Fruit fly (Drosophila melanogaster) whole organism, wandering third instar larva: ENCODE data around the gene mbf1.

Experiments
- Abd-B ChIP-seq: fragments of >200 bp; optimal IDR thresholded peaks from 2 replicates; lab custom pipeline; 2017; ENCODE audit warnings: missing biosample characterization, missing genetic modification characterization
- dsf ChIP-seq: sonication (Bioruptor generic); optimal IDR thresholded peaks from 2 replicates; lab custom pipeline; 2016; ENCODE audit warnings: missing biosample characterization, missing genetic modification characterization, borderline replicate concordance
- h ChIP-seq: fragments of 200-800 bp; sonication (Bioruptor generic); optimal IDR thresholded peaks from 3 replicates; lab custom pipeline; 2016; ENCODE audit warnings: missing biosample characterization, mild to moderate bottlenecking, missing genetic modification characterization
- rgr ChIP-seq: fragments of 200-800 bp; sonication (Bioruptor generic); optimal IDR thresholded peaks from 3 replicates; lab custom pipeline; 2016; ENCODE audit warnings: missing biosample characterization, mild to moderate bottlenecking, missing genetic modification characterization
- usp ChIP-seq: fragments of >200 bp; optimal IDR thresholded peaks from 2 replicates; lab custom pipeline; 2017; ENCODE audit warnings: missing biosample characterization, missing genetic modification characterization

DNA sequence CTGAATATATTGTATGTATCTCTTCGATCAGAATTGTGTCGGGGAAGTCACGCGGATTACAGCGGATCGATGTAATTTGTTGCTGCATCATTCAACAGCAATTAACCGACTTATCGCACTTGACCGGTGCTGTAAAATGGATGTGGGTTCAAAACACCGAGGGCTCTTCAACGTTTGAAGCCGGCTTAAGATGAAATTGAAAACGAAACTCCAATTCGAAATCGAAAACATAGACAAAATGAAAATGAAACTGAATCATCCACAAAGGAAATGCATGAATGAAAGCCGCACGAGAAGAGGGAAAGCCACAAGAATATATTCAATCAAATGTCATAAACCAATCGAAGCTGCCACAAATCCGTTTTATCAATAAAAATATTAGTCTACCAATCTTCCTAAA, 28.1 kb upstream of the mbf1 start:
- TF ChIP-seq h (no peak), usp (no peak), Abd-B (no peak), rgr (GFP tag; lab: Kevin White, UChicago) (no peak), dsf (no peak)
